Fruit fly (Drosophila melanogaster): ENCODE data around the gene tll.

The tll gene

dm6 chr3R:30859901-30860560 is 7.9 kb downstream of the tll start (continued):
- TF ChIP-seq nom (GFP tag; optimal IDR thresholded peaks at IDR 0.05) (no peak), CG11247 (GFP tag; IDR thresholded peaks at IDR 0.05) (no peak), CG1832 (GFP tag; optimal IDR thresholded peaks at IDR 0.05) (peak; percentile 20), CG31441 (GFP tag; IDR thresholded peaks at IDR 0.05) (0 out of 2 replicates have a peak, but pooled peaks have one; percentile 18), chif (GFP tag; optimal IDR thresholded peaks at IDR 0.05) (no peak), CG14710 (tag; optimal IDR thresholded peaks at IDR 0.05) (peak; percentile 4), CG18619 (GFP tag; optimal IDR thresholded peaks at IDR 0.05) (no peak), CG6689 (GFP tag; IDR thresholded peaks at IDR 0.05) (0 out of 2 replicates have a peak, but pooled peaks have one; percentile 26), trh (GFP tag; optimal IDR thresholded peaks at IDR 0.05) (no peak), CG33557 (GFP tag; optimal IDR thresholded peaks at IDR 0.05) (no peak), tgo (GFP tag; IDR thresholded peaks at IDR 0.05) (0 out of 3 replicates have a peak, but pooled peaks have one; percentile 21), Ets97D (GFP tag; optimal IDR thresholded peaks at IDR 0.05) (no peak), odd (GFP tag; optimal IDR thresholded peaks at IDR 0.05) (no peak), nmo (GFP tag; optimal IDR thresholded peaks at IDR 0.05) (peak; percentile 19), CG1603 (tag; optimal IDR thresholded peaks at IDR 0.05) (peak; percentile 7), CG31388 (GFP tag; optimal IDR thresholded peaks at IDR 0.05) (no peak), eve (GFP tag; optimal IDR thresholded peaks at IDR 0.05) (no peak), HLH3B (GFP tag; IDR thresholded peaks at IDR 0.05) (no peak), CG7556 (GFP tag; optimal IDR thresholded peaks at IDR 0.05) (peak; percentile 40)

dm6 chr3R:30860561-30860928 is 8.4 kb downstream of the tll start:
- peak; percentile 46 for TF ChIP-seq Med (GFP tag)
- TF ChIP-seq Nf-YB (GFP tag; optimal IDR thresholded peaks at IDR 0.05), result peak; percentile 37
- TF ChIP-seq mam (GFP tag; optimal IDR thresholded peaks at IDR 0.05), result no peak
- TF ChIP-seq cwo (GFP tag; optimal IDR thresholded peaks at IDR 0.05), result no peak
- no peak for TF ChIP-seq eyg (GFP tag; optimal IDR thresholded peaks at IDR 0.05)
- TF ChIP-seq CG10274 (GFP tag; optimal IDR thresholded peaks at IDR 0.05), result peak; percentile 93
- peak; percentile 74 for TF ChIP-seq nerfin-1 (tag; optimal IDR thresholded peaks at IDR 0.05)
- TF ChIP-seq chinmo (GFP tag; IDR thresholded peaks at IDR 0.05; ENCODE audit: partially characterized antibody), result 0 out of 4 replicates have a peak, but pooled peaks have one; percentile 13
- TF ChIP-seq pros (GFP tag; optimal IDR thresholded peaks at IDR 0.05), result peak; percentile 19
- no peak for TF ChIP-seq CG8089 (GFP tag; optimal IDR thresholded peaks at IDR 0.05)
- no peak for TF ChIP-seq CG2875 (GFP tag; optimal IDR thresholded peaks at IDR 0.05)
- no peak for TF ChIP-seq Lhr (GFP tag; optimal IDR thresholded peaks at IDR 0.05)
- TF ChIP-seq Ravus (GFP tag; IDR thresholded peaks at IDR 0.05), result no peak
- TF ChIP-seq Spps (tag; optimal IDR thresholded peaks at IDR 0.05), result no peak
- TF ChIP-seq onecut (GFP tag; IDR thresholded peaks at IDR 0.05), result 0 out of 2 replicates have a peak, but pooled peaks have one; percentile 3
- no peak for TF ChIP-seq ato (GFP tag; IDR thresholded peaks at IDR 0.05; ENCODE audit: partially characterized antibody)
- no peak for TF ChIP-seq tin (GFP tag; optimal IDR thresholded peaks at IDR 0.05)
- 0 out of 3 replicates have a peak, but pooled peaks have one; percentile 18 for TF ChIP-seq row (GFP tag; IDR thresholded peaks at IDR 0.05)
- no peak for TF ChIP-seq scrt (GFP tag; optimal IDR thresholded peaks at IDR 0.05)
- TF ChIP-seq ash1 (GFP tag; optimal IDR thresholded peaks at IDR 0.05), result no peak
- no peak for TF ChIP-seq CG9817 (tag; optimal IDR thresholded peaks at IDR 0.05)
- no peak for TF ChIP-seq D19A (tag; optimal IDR thresholded peaks at IDR 0.05)
- TF ChIP-seq Ets97D (GFP tag; optimal IDR thresholded peaks at IDR 0.05), result no peak
- TF ChIP-seq ind (GFP tag; optimal IDR thresholded peaks at IDR 0.05), result no peak
- TF ChIP-seq Hey (tag; optimal IDR thresholded peaks at IDR 0.05), result peak; percentile 2
- TF ChIP-seq sens (GFP tag), result peak; percentile 13
- no peak for TF ChIP-seq bowl (GFP tag; IDR thresholded peaks at IDR 0.05)
- TF ChIP-seq Myb (GFP tag; optimal IDR thresholded peaks at IDR 0.05), result no peak
- no peak for TF ChIP-seq HmgZ (tag; optimal IDR thresholded peaks at IDR 0.05)
- no peak for TF ChIP-seq Stat92E (GFP tag; optimal IDR thresholded peaks at IDR 0.05)
- no peak for TF ChIP-seq Dref (GFP tag; IDR thresholded peaks at IDR 0.05)
